Worm (Caenorhabditis elegans) whole organism, L4/young adult: ENCODE data around the gene F22E5.6.
"Not testable (repeated sequence)": the region's sequence is repeated elsewhere in the genome, so short reads cannot be mapped to it uniquely, and the experiment has no call there.

Experiments
- dao-5 ChIP-seq: sonication (generic microtip); optimal IDR thresholded peaks from 2 replicates; lab custom pipeline; 2016; ENCODE audit warnings: missing genotype, missing genetic modification characterization, moderate library complexity, missing compliant biosample characterization
- him-1 ChIP-seq: sonication (generic microtip); optimal IDR thresholded peaks from 2 replicates; lab custom pipeline; 2016; ENCODE audit warnings: missing genotype, missing genetic modification reagents, missing genetic modification characterization, missing compliant biosample characterization

ce11 chrII:2616634-2617033 lies 33.0 kb upstream of the F22E5.6 start, which contains the start of gene msrp-5:
- not testable (repeated sequence) for TF ChIP-seq dao-5 (tag; lab: Kevin White, UChicago); him-1
